Fruit fly (Drosophila melanogaster) whole organism: ENCODE data around the gene CG11703.

Source experiments
- CG8478 ChIP-seq: fragments of >200 bp; optimal IDR thresholded peaks from 2 replicates; lab custom pipeline; 2018; ENCODE audit warnings: inconsistent platforms
- Dll ChIP-seq: fragments of >200 bp; optimal IDR thresholded peaks from 2 replicates; lab custom pipeline; 2017

DNA sequence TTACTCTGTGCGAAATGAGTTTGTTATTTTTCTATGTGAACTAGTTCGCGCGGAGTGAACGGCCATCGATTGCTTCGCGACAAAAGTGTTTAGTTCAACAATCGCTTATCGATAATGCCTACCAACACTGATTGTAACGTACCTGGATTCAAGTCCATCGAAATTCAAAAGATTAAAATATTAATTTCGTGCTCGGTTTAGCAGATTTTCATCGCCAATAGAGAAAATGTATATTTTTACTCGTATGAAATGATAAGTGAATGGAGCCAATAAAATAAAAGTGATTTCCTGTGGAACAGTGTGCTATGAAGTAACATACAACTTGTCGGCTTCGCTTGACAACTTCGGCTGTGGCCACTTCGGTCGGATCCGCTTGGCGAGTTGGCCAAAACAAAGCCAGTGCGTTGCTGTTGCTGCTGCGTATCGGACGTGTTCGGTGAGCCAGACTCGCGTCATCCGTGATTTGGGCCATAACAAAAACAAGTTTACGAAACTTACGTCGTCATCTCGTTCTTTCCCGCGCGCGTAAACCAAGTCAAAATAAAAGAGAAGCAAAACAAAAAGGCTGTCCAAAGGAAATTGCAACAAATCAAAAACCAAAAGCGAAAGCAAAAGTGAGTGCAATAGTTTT is 47.6 kb downstream of the CG11703 start, which contains the start of the genes CG5555 and myd:
- TF ChIP-seq Dll (lab: Kevin White, UChicago): no peak
- TF ChIP-seq CG8478 (lab: Kevin White, UChicago): no peak
